Fruit fly (Drosophila melanogaster) whole organism, embryonic: ENCODE results near the gene Mics1.

Experiments
- Bteb2 ChIP-seq: fragments of 200-800 bp; sonication (Bioruptor generic); optimal IDR thresholded peaks from 2 replicates; lab custom pipeline; 2016; ENCODE audit warnings: missing biosample characterization, missing genetic modification characterization
- CG10267 ChIP-seq: fragments of 200-800 bp; sonication (Bioruptor generic); optimal IDR thresholded peaks from 2 replicates; lab custom pipeline; 2018; ENCODE audit warnings: missing biosample characterization, mild to moderate bottlenecking, missing genetic modification characterization, moderate library complexity
- CG11456 ChIP-seq: fragments of 200-800 bp; sonication (Bioruptor generic); IDR thresholded peaks from 3 replicates; pipeline ENCODE4 v1.3.6; 2022; ENCODE audit warnings: missing biosample characterization, missing genetic modification characterization
- CG11560 ChIP-seq: fragments of 200-800 bp; sonication (Bioruptor generic); IDR thresholded peaks from 3 replicates; pipeline ENCODE4 v1.3.6; 2022; ENCODE audit warnings: missing biosample characterization, missing genetic modification characterization
- CG14014 ChIP-seq: fragments of 200-800 bp; sonication (Bioruptor generic); IDR thresholded peaks from 2 replicates; pipeline ENCODE4 v1.3.6; 2022; ENCODE audit warnings: missing biosample characterization, missing genetic modification characterization
- CG14965 ChIP-seq: fragments of 200-800 bp; sonication (Bioruptor generic); optimal IDR thresholded peaks from 2 replicates; lab custom pipeline; 2016; ENCODE audit warnings: missing biosample characterization, missing genetic modification characterization, borderline replicate concordance
- CG15011 ChIP-seq: fragments of 200-800 bp; sonication (Bioruptor generic); optimal IDR thresholded peaks from 3 replicates; lab custom pipeline; 2018; ENCODE audit warnings: missing biosample characterization, mild to moderate bottlenecking, missing genetic modification characterization
- CG15269 ChIP-seq: fragments of 200-800 bp; sonication (Bioruptor generic); optimal IDR thresholded peaks from 2 replicates; lab custom pipeline; 2018; ENCODE audit warnings: missing biosample characterization, mild to moderate bottlenecking, missing genetic modification characterization, moderate library complexity
- CG1647 ChIP-seq: fragments of 200-800 bp; sonication (Bioruptor generic); optimal IDR thresholded peaks from 3 replicates; lab custom pipeline; 2016; ENCODE audit warnings: missing biosample characterization, missing genetic modification characterization
- CG16863 ChIP-seq: fragments of 200-800 bp; sonication (Bioruptor generic); optimal IDR thresholded peaks from 3 replicates; lab custom pipeline; 2016; ENCODE audit warnings: missing biosample characterization, missing genetic modification characterization
- CG17802 ChIP-seq: fragments of 200-800 bp; sonication (Bioruptor generic); optimal IDR thresholded peaks from 2 replicates; lab custom pipeline; 2018; ENCODE audit warnings: missing biosample characterization, mild to moderate bottlenecking, missing genetic modification characterization, moderate library complexity
- CG32772 ChIP-seq: fragments of 200-800 bp; sonication (Bioruptor generic); IDR thresholded peaks from 2 replicates; pipeline ENCODE4 v1.3.6; 2022; ENCODE audit warnings: missing biosample characterization, missing genetic modification characterization
- CG3995 ChIP-seq: fragments of 200-800 bp; sonication (Bioruptor generic); optimal IDR thresholded peaks from 3 replicates; lab custom pipeline; 2016; ENCODE audit warnings: missing biosample characterization, missing genetic modification characterization
- CG4617 ChIP-seq: fragments of 200-800 bp; sonication (Bioruptor generic); optimal IDR thresholded peaks from 3 replicates; lab custom pipeline; 2016; ENCODE audit warnings: missing biosample characterization, missing genetic modification characterization, borderline replicate concordance
- CG7372 ChIP-seq: fragments of 200-800 bp; sonication (Bioruptor generic); IDR thresholded peaks from 2 replicates; pipeline ENCODE4 v1.3.6; 2022; ENCODE audit warnings: missing biosample characterization, missing genetic modification characterization
- CG8765 ChIP-seq: fragments of 200-800 bp; sonication (Bioruptor generic); IDR thresholded peaks from 2 replicates; pipeline ENCODE4 v1.3.6; 2022; ENCODE audit warnings: missing biosample characterization, missing genetic modification characterization
- Doc3 ChIP-seq: fragments of 200-800 bp; sonication (Bioruptor generic); IDR thresholded peaks from 3 replicates; pipeline ENCODE4 v1.3.6; 2022; ENCODE audit warnings: missing biosample characterization, missing genetic modification characterization; ENCODE audit not compliant: partially characterized antibody
- GATAe ChIP-seq: fragments of 200-800 bp; sonication (Bioruptor generic); conservative IDR thresholded peaks from 2 replicates; pipeline ENCODE4 v1.3.6; 2022; ENCODE audit warnings: missing biosample characterization, missing genetic modification characterization
- Hand ChIP-seq: fragments of 200-800 bp; sonication (Bioruptor generic); optimal IDR thresholded peaks from 2 replicates; lab custom pipeline; 2017; ENCODE audit warnings: mild to moderate bottlenecking, missing biosample characterization, missing genetic modification reagents, missing genetic modification characterization
- Hmr ChIP-seq: fragments of 200-800 bp; sonication (Bioruptor generic); optimal IDR thresholded peaks from 3 replicates; lab custom pipeline; 2017; ENCODE audit warnings: mild to moderate bottlenecking, missing biosample characterization, missing genetic modification reagents, missing genetic modification characterization
- Kr ChIP-seq: fragments of 200-800 bp; sonication (Bioruptor generic); optimal IDR thresholded peaks from 2 replicates; lab custom pipeline; 2017; ENCODE audit warnings: missing biosample characterization, mild to moderate bottlenecking, missing genetic modification characterization
- NC2α ChIP-seq: fragments of 200-800 bp; sonication (Bioruptor generic); optimal IDR thresholded peaks from 2 replicates; lab custom pipeline; 2016; ENCODE audit warnings: missing biosample characterization, missing genetic modification characterization
- Nf-YC ChIP-seq: fragments of 200-800 bp; optimal IDR thresholded peaks from 3 replicates; lab custom pipeline; 2019; ENCODE audit warnings: missing biosample characterization, mild to moderate bottlenecking, missing genetic modification characterization, moderate library complexity
- Oaz ChIP-seq: fragments of 200-800 bp; sonication (Bioruptor generic); IDR thresholded peaks from 2 replicates; pipeline ENCODE4 v1.3.6; 2022; ENCODE audit warnings: missing biosample characterization, missing genetic modification characterization
- PHDP ChIP-seq: fragments of 200-800 bp; sonication (Bioruptor generic); optimal IDR thresholded peaks from 3 replicates; lab custom pipeline; 2018; ENCODE audit warnings: missing biosample characterization, mild to moderate bottlenecking, missing genetic modification characterization, moderate library complexity
- Ravus ChIP-seq: fragments of 200-800 bp; sonication (Bioruptor generic); IDR thresholded peaks from 2 replicates; pipeline ENCODE4 v1.3.6; 2022; ENCODE audit warnings: missing biosample characterization, missing genetic modification characterization
- Sin3A ChIP-seq: fragments of >200 bp; optimal IDR thresholded peaks from 2 replicates; lab custom pipeline; 2018
- Six4 ChIP-seq: fragments of 200-800 bp; sonication (Bioruptor generic); optimal IDR thresholded peaks from 2 replicates; lab custom pipeline; 2016; ENCODE audit warnings: missing biosample characterization, missing genetic modification characterization
- Usf ChIP-seq: fragments of 200-800 bp; sonication (Bioruptor generic); optimal IDR thresholded peaks from 2 replicates; lab custom pipeline; 2017; ENCODE audit warnings: missing genotype, missing biosample characterization, missing genetic modification characterization
- Xbp1 ChIP-seq: fragments of 200-800 bp; sonication (Bioruptor generic); optimal IDR thresholded peaks from 3 replicates; lab custom pipeline; 2016; ENCODE audit warnings: missing biosample characterization, mild to moderate bottlenecking, missing genetic modification characterization
- ci ChIP-seq: fragments of 200-800 bp; sonication (Bioruptor generic); IDR thresholded peaks from 3 replicates; pipeline ENCODE4 v1.3.6; 2022; ENCODE audit warnings: missing biosample characterization, missing genetic modification characterization
- corto ChIP-seq: fragments of 200-800 bp; sonication (Bioruptor generic); optimal IDR thresholded peaks from 2 replicates; lab custom pipeline; 2016; ENCODE audit warnings: missing biosample characterization, mild to moderate bottlenecking, missing genetic modification characterization, moderate library complexity
- croc ChIP-seq: fragments of 200-800 bp; sonication (Bioruptor generic); conservative IDR thresholded peaks from 3 replicates; pipeline ENCODE4 v1.3.6; 2022; ENCODE audit warnings: missing biosample characterization, missing genetic modification characterization
- dan ChIP-seq: fragments of 200-800 bp; sonication (Bioruptor generic); IDR thresholded peaks from 2 replicates; pipeline ENCODE4 v1.3.6; 2022; ENCODE audit warnings: missing biosample characterization, missing genetic modification characterization
- emc ChIP-seq: fragments of 200-800 bp; sonication (Bioruptor generic); optimal IDR thresholded peaks from 2 replicates; lab custom pipeline; 2016; ENCODE audit warnings: missing biosample characterization, missing genetic modification characterization
- gcm ChIP-seq: fragments of 200-800 bp; sonication (Bioruptor generic); optimal IDR thresholded peaks from 2 replicates; lab custom pipeline; 2019; ENCODE audit warnings: missing biosample characterization, mild to moderate bottlenecking, missing genetic modification characterization, moderate library complexity
- nom ChIP-seq: fragments of 200-800 bp; sonication (Bioruptor generic); optimal IDR thresholded peaks from 2 replicates; lab custom pipeline; 2017; ENCODE audit warnings: missing biosample characterization, missing genetic modification characterization, mild to moderate bottlenecking, moderate library complexity, missing genetic modification reagents
- org-1 ChIP-seq: fragments of 200-800 bp; sonication (Bioruptor generic); optimal IDR thresholded peaks from 2 replicates; lab custom pipeline; 2017; ENCODE audit warnings: missing biosample characterization, missing genetic modification characterization
- otp ChIP-seq: fragments of 200-800 bp; sonication (Bioruptor generic); IDR thresholded peaks from 3 replicates; pipeline ENCODE4, ENCODE4 v1.3.6; 2022; ENCODE audit warnings: missing biosample characterization, missing genetic modification characterization
- p53 ChIP-seq: fragments of 200-800 bp; sonication (Bioruptor generic); optimal IDR thresholded peaks from 2 replicates; lab custom pipeline; 2016; ENCODE audit warnings: missing biosample characterization, missing genetic modification characterization
- pho ChIP-seq: fragments of 200-800 bp; sonication (Bioruptor generic); optimal IDR thresholded peaks from 2 replicates; lab custom pipeline; 2016; ENCODE audit warnings: missing biosample characterization, missing genetic modification characterization
- prd ChIP-seq, 3 experiments: fragments of >200 bp in 2 of 3; fragments of 200-800 bp in 1 of 3; sonication (Bioruptor generic) in 1 of 3; optimal IDR thresholded peaks in 2 of 3; IDR thresholded peaks in 1 of 3; 2 replicates in 2 of 3; 3 replicates in 1 of 3; pipeline versions ENCODE4 v1.3.6 to Lab custom; 2017 to 2022; ENCODE audit warnings: missing biosample characterization in 1 of 3, missing genetic modification characterization in 1 of 3
- rib ChIP-seq: fragments of 200-800 bp; sonication (Bioruptor generic); IDR thresholded peaks from 2 replicates; pipeline ENCODE4 v1.3.6; 2022; ENCODE audit warnings: missing biosample characterization, missing genetic modification characterization
- sens ChIP-seq: fragments of 200-800 bp; sonication (Bioruptor generic); peaks from one replicate; lab custom pipeline; 2016; ENCODE audit warnings: missing biosample characterization, missing genetic modification characterization
- sens-2 ChIP-seq: fragments of 200-800 bp; sonication (Bioruptor generic); IDR thresholded peaks from 2 replicates; pipeline ENCODE4 v1.3.6; 2022; ENCODE audit warnings: missing biosample characterization, missing genetic modification characterization
- sima ChIP-seq: fragments of 200-800 bp; sonication (Bioruptor generic); optimal IDR thresholded peaks from 2 replicates; lab custom pipeline; 2016; ENCODE audit warnings: missing biosample characterization, missing genetic modification characterization
- slou ChIP-seq: fragments of 200-800 bp; sonication (Bioruptor generic); optimal IDR thresholded peaks from 3 replicates; lab custom pipeline; 2016; ENCODE audit warnings: missing biosample characterization, missing genetic modification characterization
- tll ChIP-seq, 2 experiments: fragments of 200-800 bp in 1 of 2; fragments of >200 bp in 1 of 2; sonication (Bioruptor generic) in 1 of 2; optimal IDR thresholded peaks; 2 replicates each; lab custom pipeline; 2017 to 2019; ENCODE audit warnings: missing biosample characterization in 2 of 2, missing genetic modification characterization in 2 of 2, mild to moderate bottlenecking in 1 of 2, moderate library complexity in 1 of 2
- trh ChIP-seq: fragments of 200-800 bp; sonication (Bioruptor generic); optimal IDR thresholded peaks from 2 replicates; lab custom pipeline; 2016; ENCODE audit warnings: missing biosample characterization, missing genetic modification characterization
- unpg ChIP-seq: fragments of 200-800 bp; sonication (Bioruptor generic); optimal IDR thresholded peaks from 3 replicates; lab custom pipeline; 2018; ENCODE audit warnings: missing biosample characterization, mild to moderate bottlenecking, missing genetic modification characterization, moderate library complexity
- wor ChIP-seq: fragments of 200-800 bp; sonication (Bioruptor generic); IDR thresholded peaks from 2 replicates; pipeline ENCODE4 v1.3.6; 2022; ENCODE audit warnings: missing biosample characterization, missing genetic modification characterization
- zf30C ChIP-seq: fragments of 200-800 bp; sonication (Bioruptor generic); optimal IDR thresholded peaks from 3 replicates; lab custom pipeline; 2018; ENCODE audit warnings: missing biosample characterization, mild to moderate bottlenecking, missing genetic modification characterization

Mics1 gene

dm6 chr3R:7515599-7516069 lies 13.5 kb upstream of the Mics1 start, which contains the start of gene alpha-Est8 (continued):
- TF ChIP-seq CG14014 (no peak), tll (GFP tag; optimal IDR thresholded peaks at IDR 0.05; lab: Kevin White, UChicago) (no peak), otp (GFP tag; lab: Robert Waterston, UW) (no peak), CG15011 (GFP tag; lab: Kevin White, UChicago) (no peak), GATAe (GFP tag; lab: Robert Waterston, UW) (0 out of 2 replicates have a peak, but pooled peaks have one; percentile 16), CG7372 (GFP tag; lab: Robert Waterston, UW) (peak; percentile 70), p53 (GFP tag; lab: Kevin White, UChicago) (no peak), corto (GFP tag; lab: Kevin White, UChicago) (no peak), Hmr (peak; percentile 40), Kr (GFP tag; lab: Kevin White, UChicago) (no peak), CG4617 (no peak), emc (no peak), zf30C (GFP tag; lab: Kevin White, UChicago) (no peak), CG16863 (GFP tag; lab: Kevin White, UChicago) (no peak), nom (no peak), NC2α (GFP tag; lab: Kevin White, UChicago) (no peak), PHDP (tag; lab: Kevin White, UChicago) (peak; percentile 26), CG3995 (GFP tag; lab: Kevin White, UChicago) (peak; percentile 3), gcm (no peak), Oaz (GFP tag; lab: Robert Waterston, UW) (no peak), unpg (GFP tag; lab: Kevin White, UChicago) (peak; percentile 29), Ravus (GFP tag; lab: Robert Waterston, UW) (no peak), dan (GFP tag; lab: Robert Waterston, UW) (no peak), ci (GFP tag; lab: Robert Waterston, UW) (no peak), Nf-YC (tag; lab: Kevin White, UChicago) (no peak), croc (GFP tag; lab: Robert Waterston, UW) (no peak), prd (optimal IDR thresholded peaks at IDR 0.05; lab: Kevin White, UChicago) (no peak), prd (GFP tag; IDR thresholded peaks at IDR 0.05; lab: Robert Waterston, UW) (no peak), CG11456 (GFP tag; lab: Robert Waterston, UW) (0 out of 3 replicates have a peak, but pooled peaks have one; percentile 63), CG32772 (GFP tag; lab: Robert Waterston, UW) (no peak), sens-2 (no peak), Usf (GFP tag; lab: Kevin White, UChicago) (no peak), CG11560 (tag; lab: Robert Waterston, UW) (no peak), CG10267 (no peak), CG15269 (tag; lab: Kevin White, UChicago) (peak; percentile 32), sima (no peak), pho (GFP tag; lab: Kevin White, UChicago) (no peak), trh (GFP tag; lab: Kevin White, UChicago) (no peak), Hand (GFP tag; lab: Kevin White, UChicago) (no peak), Doc3 (GFP tag; lab: Robert Waterston, UW) (no peak), Sin3A (lab: Kevin White, UChicago) (no peak), Six4 (GFP tag; lab: Kevin White, UChicago) (no peak), org-1 (no peak), Xbp1 (GFP tag; lab: Kevin White, UChicago) (no peak), sens (GFP tag; lab: Kevin White, UChicago) (peak; percentile 41), slou (no peak), Bteb2 (GFP tag; lab: Kevin White, UChicago) (no peak), CG14965 (no peak), CG17802 (tag; lab: Kevin White, UChicago) (no peak), wor (no peak), CG8765 (no peak), rib (GFP tag; lab: Robert Waterston, UW) (no peak), CG1647 (GFP tag; lab: Kevin White, UChicago) (no peak)
